Fruit fly (Drosophila melanogaster) whole organism, prepupa: ENCODE data around the gene CG7841.

ENCODE experiments used
- Blimp-1 ChIP-seq: fragments of 200-800 bp; sonication (Bioruptor generic); optimal IDR thresholded peaks from 3 replicates; lab custom pipeline; 2017; ENCODE audit warnings: missing biosample characterization, missing genetic modification characterization, mild to moderate bottlenecking, moderate library complexity, missing genetic modification reagents
- CG11294 ChIP-seq: fragments of 200-800 bp; sonication (Bioruptor generic); IDR thresholded peaks from 2 replicates; pipeline ENCODE4 v1.3.6; 2022; ENCODE audit warnings: missing biosample characterization, missing genetic modification characterization
- CG11902 ChIP-seq: fragments of 200-800 bp; sonication (Bioruptor generic); optimal IDR thresholded peaks from 3 replicates; lab custom pipeline; 2016; ENCODE audit warnings: missing biosample characterization, missing genetic modification characterization
- CG15336 ChIP-seq: fragments of 200-800 bp; sonication (Bioruptor generic); IDR thresholded peaks from 2 replicates; pipeline ENCODE4 v1.3.6; 2022; ENCODE audit warnings: missing biosample characterization, missing genetic modification characterization
- CG1621 ChIP-seq: fragments of 200-800 bp; sonication (Bioruptor generic); optimal IDR thresholded peaks from 3 replicates; lab custom pipeline; 2018; ENCODE audit warnings: missing biosample characterization, mild to moderate bottlenecking, missing genetic modification characterization
- CG3032 ChIP-seq: fragments of 200-800 bp; optimal IDR thresholded peaks from 2 replicates; lab custom pipeline; 2019; ENCODE audit warnings: missing biosample characterization, mild to moderate bottlenecking, missing genetic modification characterization, moderate library complexity
- CG3919 ChIP-seq: fragments of 200-800 bp; sonication (Bioruptor generic); optimal IDR thresholded peaks from 3 replicates; lab custom pipeline; 2016; ENCODE audit warnings: missing biosample characterization, missing genetic modification characterization
- CG4318 ChIP-seq: fragments of 200-800 bp; sonication (Bioruptor generic); optimal IDR thresholded peaks from 3 replicates; lab custom pipeline; 2017; ENCODE audit warnings: missing biosample characterization, mild to moderate bottlenecking, missing genetic modification characterization
- CG6163 ChIP-seq: fragments of 200-800 bp; sonication (Bioruptor generic); IDR thresholded peaks from 3 replicates; pipeline ENCODE4 v1.3.6; 2022; ENCODE audit warnings: missing biosample characterization, missing genetic modification characterization
- CG6792 ChIP-seq: fragments of 200-800 bp; sonication (Bioruptor generic); optimal IDR thresholded peaks from 3 replicates; lab custom pipeline; 2016; ENCODE audit warnings: missing biosample characterization, missing genetic modification characterization
- CG6808 ChIP-seq: fragments of 200-800 bp; sonication (Bioruptor generic); optimal IDR thresholded peaks from 3 replicates; lab custom pipeline; 2017; ENCODE audit warnings: missing biosample characterization, missing genetic modification characterization, mild to moderate bottlenecking, moderate library complexity, missing genetic modification reagents
- CG6854 ChIP-seq: fragments of 200-800 bp; sonication (Bioruptor generic); optimal IDR thresholded peaks from 2 replicates; lab custom pipeline; 2017; ENCODE audit warnings: missing biosample characterization, mild to moderate bottlenecking, missing genetic modification characterization
- CG8119 ChIP-seq: fragments of 200-800 bp; sonication (Bioruptor generic); IDR thresholded peaks from 3 replicates; pipeline ENCODE4 v1.3.6; 2022; ENCODE audit warnings: missing biosample characterization, missing genetic modification characterization
- CG8319 ChIP-seq: fragments of 200-800 bp; sonication (Bioruptor generic); optimal IDR thresholded peaks from 3 replicates; lab custom pipeline; 2016; ENCODE audit warnings: missing biosample characterization, missing genetic modification characterization
- CG8632 ChIP-seq: fragments of 200-800 bp; sonication (Bioruptor generic); optimal IDR thresholded peaks from 3 replicates; lab custom pipeline; 2016; ENCODE audit warnings: missing biosample characterization, missing genetic modification characterization
- CG9139 ChIP-seq: fragments of 200-800 bp; sonication (Bioruptor generic); optimal IDR thresholded peaks from 3 replicates; lab custom pipeline; 2017; ENCODE audit warnings: missing biosample characterization, mild to moderate bottlenecking, missing genetic modification characterization
- Eip75B ChIP-seq: fragments of 200-800 bp; sonication (Bioruptor generic); optimal IDR thresholded peaks from 3 replicates; lab custom pipeline; 2016; ENCODE audit warnings: missing biosample characterization, missing genetic modification characterization
- Eip78C ChIP-seq: fragments of 200-800 bp; sonication (Bioruptor generic); peaks from one replicate; lab custom pipeline; 2016; ENCODE audit warnings: missing biosample characterization, missing genetic modification characterization
- Gug ChIP-seq: fragments of 200-800 bp; sonication (Bioruptor generic); IDR thresholded peaks from 2 replicates; pipeline ENCODE4 v1.3.6; 2022; ENCODE audit warnings: missing biosample characterization, missing genetic modification characterization
- Hr38 ChIP-seq: sonication (Bioruptor generic); optimal IDR thresholded peaks from 2 replicates; lab custom pipeline; 2016; ENCODE audit warnings: missing biosample characterization, missing genetic modification characterization
- Hr39 ChIP-seq: fragments of 200-800 bp; sonication (Bioruptor generic); optimal IDR thresholded peaks from 2 replicates; lab custom pipeline; 2016; ENCODE audit warnings: missing biosample characterization, missing genetic modification characterization
- Lpt ChIP-seq: fragments of 200-800 bp; sonication (Bioruptor generic); optimal IDR thresholded peaks from 3 replicates; lab custom pipeline; 2016; ENCODE audit warnings: missing biosample characterization, missing genetic modification characterization
- Met ChIP-seq: fragments of 200-800 bp; sonication (Bioruptor generic); optimal IDR thresholded peaks from 3 replicates; lab custom pipeline; 2016; ENCODE audit warnings: missing biosample characterization, missing genetic modification characterization
- OdsH ChIP-seq: fragments of 200-800 bp; sonication (Bioruptor generic); optimal IDR thresholded peaks from 3 replicates; lab custom pipeline; 2016; ENCODE audit warnings: missing biosample characterization, missing genetic modification characterization
- Smox ChIP-seq: fragments of 200-800 bp; sonication (Bioruptor generic); optimal IDR thresholded peaks from 3 replicates; lab custom pipeline; 2016; ENCODE audit warnings: missing biosample characterization, missing genetic modification characterization
- Sox102F ChIP-seq: fragments of 200-800 bp; sonication (Bioruptor generic); optimal IDR thresholded peaks from 2 replicates; lab custom pipeline; 2016; ENCODE audit warnings: missing biosample characterization, mild to moderate bottlenecking, missing genetic modification characterization
- Sox14 ChIP-seq: fragments of 200-800 bp; sonication (Bioruptor generic); optimal IDR thresholded peaks from 3 replicates; lab custom pipeline; 2016; ENCODE audit warnings: missing biosample characterization, missing genetic modification characterization
- Sox15 ChIP-seq: fragments of 200-800 bp; sonication (Bioruptor generic); optimal IDR thresholded peaks from 3 replicates; lab custom pipeline; 2016; ENCODE audit warnings: missing biosample characterization, missing genetic modification characterization
- achi ChIP-seq: fragments of 200-800 bp; sonication (Bioruptor generic); optimal IDR thresholded peaks from 3 replicates; lab custom pipeline; 2016; ENCODE audit warnings: missing biosample characterization, missing genetic modification characterization
- acj6 ChIP-seq: fragments of 200-800 bp; sonication (Bioruptor generic); optimal IDR thresholded peaks from 3 replicates; lab custom pipeline; 2016; ENCODE audit warnings: missing biosample characterization, missing genetic modification characterization
- dac ChIP-seq: fragments of 200-800 bp; sonication (Bioruptor generic); optimal IDR thresholded peaks from 2 replicates; lab custom pipeline; 2017; ENCODE audit warnings: missing biosample characterization, mild to moderate bottlenecking, missing genetic modification characterization
- dsx ChIP-seq: fragments of 200-800 bp; optimal IDR thresholded peaks from 3 replicates; lab custom pipeline; 2019; ENCODE audit warnings: missing biosample characterization, mild to moderate bottlenecking, missing genetic modification characterization, moderate library complexity; ENCODE audit not compliant: poor library complexity, severe bottlenecking
- esn ChIP-seq: fragments of 200-800 bp; sonication (Bioruptor generic); optimal IDR thresholded peaks from 2 replicates; lab custom pipeline; 2016; ENCODE audit warnings: missing biosample characterization, mild to moderate bottlenecking, missing genetic modification characterization, moderate library complexity
- fd85E ChIP-seq: fragments of 200-800 bp; sonication (Bioruptor generic); optimal IDR thresholded peaks from 3 replicates; lab custom pipeline; 2016; ENCODE audit warnings: missing biosample characterization, missing genetic modification characterization
- fkh ChIP-seq: fragments of 200-800 bp; sonication (Bioruptor generic); optimal IDR thresholded peaks from 3 replicates; lab custom pipeline; 2017; ENCODE audit warnings: missing biosample characterization, mild to moderate bottlenecking, missing genetic modification characterization, moderate library complexity
- pdm3 ChIP-seq: fragments of 200-800 bp; sonication (Bioruptor generic); optimal IDR thresholded peaks from 3 replicates; lab custom pipeline; 2016; ENCODE audit warnings: missing biosample characterization, missing genetic modification characterization
- salr ChIP-seq, 2 experiments: fragments of 200-800 bp; sonication (Bioruptor generic); optimal IDR thresholded peaks; 3 replicates each; lab custom pipeline; 2016 to 2018; ENCODE audit warnings: missing biosample characterization in 2 of 2, missing genetic modification characterization in 2 of 2, mild to moderate bottlenecking in 1 of 2
- ss ChIP-seq, 2 experiments: fragments of 200-800 bp; sonication (Bioruptor generic); optimal IDR thresholded peaks; 2 replicates in 1 of 2; 3 replicates in 1 of 2; lab custom pipeline; 2017 to 2018; ENCODE audit warnings: mild to moderate bottlenecking in 2 of 2, missing biosample characterization in 2 of 2, missing genetic modification characterization in 2 of 2, moderate library complexity in 1 of 2
- topi ChIP-seq: fragments of 200-800 bp; sonication (Bioruptor generic); optimal IDR thresholded peaks from 3 replicates; lab custom pipeline; 2016; ENCODE audit warnings: missing biosample characterization, missing genetic modification characterization

The CG7841 gene

DNA sequence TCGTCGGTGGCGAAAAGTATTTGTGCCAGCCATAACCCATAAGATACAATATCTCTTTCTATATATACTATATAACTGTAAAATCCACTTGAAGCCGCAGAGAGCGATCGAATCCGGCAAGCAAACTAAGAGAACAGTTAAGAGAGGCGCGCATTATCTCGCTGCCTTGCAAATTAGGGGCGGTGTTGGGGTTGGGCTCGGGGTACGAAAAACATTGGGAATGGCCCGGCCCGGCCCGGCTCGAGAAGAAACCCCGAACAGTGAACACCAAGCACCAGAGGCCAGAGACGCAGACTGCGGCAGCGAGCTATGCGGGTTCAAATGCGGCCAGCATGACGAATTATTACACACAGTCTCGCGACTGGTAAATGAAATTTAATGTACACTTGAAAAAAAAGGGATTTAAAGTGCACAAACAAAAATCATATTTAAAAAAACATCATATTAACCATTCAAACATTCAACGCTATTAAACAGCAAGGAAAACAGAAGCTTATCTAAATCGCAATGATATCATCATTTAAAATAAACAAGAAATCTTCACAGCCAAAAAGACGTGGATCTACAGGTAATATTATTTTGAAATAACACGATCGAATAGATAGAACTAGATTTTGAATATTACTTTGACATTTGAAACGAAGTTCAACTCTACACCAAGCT lies 24.4 kb upstream of the CG7841 start (continued):
- TF ChIP-seq CG6792 (GFP tag; lab: Kevin White, UChicago): no peak
- TF ChIP-seq CG3919: peak; percentile 66
- no peak for TF ChIP-seq Hr38 (GFP tag; lab: Kevin White, UChicago)
- peak; percentile 48; the same call in 2 of the 3 replicates for TF ChIP-seq CG8119 (GFP tag; lab: Robert Waterston, UW)
- TF ChIP-seq fkh (GFP tag; lab: Kevin White, UChicago): no peak
- TF ChIP-seq CG11902: no peak
- TF ChIP-seq dac (GFP tag; lab: Kevin White, UChicago): no peak
- peak; percentile 81 for TF ChIP-seq Eip78C (GFP tag; lab: Kevin White, UChicago)
- TF ChIP-seq Smox (GFP tag; lab: Kevin White, UChicago): peak; percentile 42
- TF ChIP-seq CG3032 (tag; lab: Kevin White, UChicago): peak; percentile 43
- TF ChIP-seq CG15336 (GFP tag; lab: Robert Waterston, UW): no peak
- TF ChIP-seq CG11294 (GFP tag; lab: Robert Waterston, UW): peak; percentile 52; the same call in 1 of the 2 replicates
- TF ChIP-seq Blimp-1 (GFP tag; lab: Kevin White, UChicago): peak; percentile 2
- TF ChIP-seq Sox14: peak; percentile 21
- peak; percentile 63 for TF ChIP-seq topi
- peak; percentile 31 for TF ChIP-seq Lpt (GFP tag; lab: Kevin White, UChicago)
- TF ChIP-seq OdsH: peak; percentile 1
- TF ChIP-seq Met (GFP tag; lab: Kevin White, UChicago): peak; percentile 63
- TF ChIP-seq Hr39 (GFP tag; lab: Kevin White, UChicago): peak; percentile 61
- TF ChIP-seq acj6 (GFP tag; lab: Kevin White, UChicago): peak; percentile 1
- TF ChIP-seq CG1621 (tag; lab: Kevin White, UChicago): peak; percentile 53
- TF ChIP-seq Sox102F (GFP tag; lab: Kevin White, UChicago): no peak
- no peak for TF ChIP-seq fd85E (GFP tag; lab: Kevin White, UChicago)
- TF ChIP-seq dsx (GFP tag; lab: Kevin White, UChicago): peak; percentile 30

DNA sequence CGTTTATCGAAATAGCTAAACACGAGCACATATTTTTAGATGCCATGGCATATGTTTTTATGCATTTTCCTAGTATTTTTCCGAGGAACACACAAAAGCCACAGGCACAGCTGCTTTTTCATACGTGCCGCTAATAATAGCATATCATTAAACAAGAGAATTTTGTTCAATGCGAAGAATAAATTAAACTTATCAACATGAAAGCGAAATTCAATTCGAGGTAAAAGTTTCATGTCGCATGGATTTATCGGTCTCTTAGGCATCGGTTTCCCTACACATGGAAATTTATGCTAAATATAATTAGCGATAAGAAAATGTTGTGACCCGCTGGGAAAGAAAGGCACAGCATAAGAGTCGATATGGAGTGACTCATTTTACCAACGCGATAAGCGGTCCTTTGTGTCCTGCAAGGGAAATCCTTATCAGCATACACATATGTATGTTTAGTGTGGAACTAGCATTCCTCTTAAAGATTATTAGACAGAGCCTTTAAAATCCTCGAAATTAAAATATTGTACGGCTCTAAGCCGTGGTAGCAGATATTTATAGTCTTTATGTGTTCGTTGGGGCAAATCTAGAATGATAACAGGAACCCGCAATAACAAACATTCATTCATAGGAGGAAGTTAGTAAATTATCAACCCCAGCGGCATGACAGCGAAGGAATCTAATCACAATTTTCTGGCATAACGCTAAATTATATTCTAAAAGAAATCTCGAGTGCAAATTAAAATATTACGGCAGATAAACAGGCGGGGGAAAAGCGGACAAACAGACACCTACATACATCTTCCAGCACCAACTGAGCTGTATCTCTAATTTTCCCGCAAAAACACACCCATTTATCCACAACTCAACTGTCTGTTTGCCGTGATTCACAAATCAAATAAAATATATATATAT lies 23.6 kb upstream of the CG7841 start, which contains the start of gene CG43248:
Gene CG43248, minus strand, starts transcription at position 51 of the 903 bp plus-strand sequence.
- TF ChIP-seq salr (GFP tag; optimal IDR thresholded peaks at IDR 0.05; lab: Kevin White, UChicago): no peak
- no peak for TF ChIP-seq fd85E (GFP tag; lab: Kevin White, UChicago)
- TF ChIP-seq Hr39 (GFP tag; lab: Kevin White, UChicago): no peak
- no peak for TF ChIP-seq pdm3 (GFP tag; lab: Kevin White, UChicago)
- TF ChIP-seq, all 60 proteins: peak for 0

DNA sequence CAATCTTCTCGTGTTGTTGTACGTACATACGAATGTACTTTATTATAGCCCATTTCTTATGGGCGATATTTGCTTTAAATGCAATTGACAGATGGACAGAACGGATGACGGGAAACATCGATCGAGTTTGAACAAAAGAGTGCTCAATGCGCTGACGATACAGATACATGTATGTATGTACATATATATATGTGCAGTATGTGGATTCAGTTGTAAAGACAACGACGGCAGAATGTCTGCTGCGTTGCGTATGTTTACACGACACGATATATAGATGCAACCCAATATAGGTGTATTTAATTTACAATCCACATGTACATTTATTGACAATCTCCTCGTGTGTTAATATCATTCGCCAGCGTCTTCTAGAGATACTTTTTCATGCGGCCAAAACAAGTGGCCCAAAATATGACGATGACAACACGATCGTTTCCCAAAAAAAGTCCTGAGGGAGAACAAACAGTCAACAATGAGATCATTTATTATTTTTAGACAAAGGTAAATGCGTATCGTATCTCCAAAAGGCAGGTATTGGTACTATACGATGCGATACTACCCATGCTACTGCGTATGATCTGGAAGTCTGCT lies 22.7 kb upstream of the CG7841 start:
- peak; percentile 10 for TF ChIP-seq CG3919
- TF ChIP-seq Eip75B (GFP tag; lab: Kevin White, UChicago): no peak
- TF ChIP-seq Hr39 (GFP tag; lab: Kevin White, UChicago): no peak
- peak; percentile 86 for TF ChIP-seq fkh (GFP tag; lab: Kevin White, UChicago)
- peak; percentile 0 for TF ChIP-seq Sox14
- peak; percentile 24 for TF ChIP-seq achi
- TF ChIP-seq CG6854 (GFP tag; lab: Kevin White, UChicago): peak; percentile 34
- peak; percentile 19 to 28 for TF ChIP-seq ss (GFP tag; optimal IDR thresholded peaks at IDR 0.05; lab: Kevin White, UChicago)
- TF ChIP-seq esn: no peak
- TF ChIP-seq CG9139 (GFP tag; lab: Kevin White, UChicago): no peak
- TF ChIP-seq Sox15 (GFP tag; lab: Kevin White, UChicago): no peak
- no peak for TF ChIP-seq CG6163 (GFP tag; lab: Robert Waterston, UW)
- TF ChIP-seq OdsH: no peak
- peak; percentile 14 for TF ChIP-seq CG6808 (GFP tag; lab: Kevin White, UChicago)
- TF ChIP-seq Eip78C (GFP tag; lab: Kevin White, UChicago): peak; percentile 65
- TF ChIP-seq CG4318 (GFP tag; lab: Kevin White, UChicago): no peak
- no peak for TF ChIP-seq CG8319
- no peak for TF ChIP-seq Gug (GFP tag; lab: Robert Waterston, UW)
- no peak for TF ChIP-seq CG8632 (GFP tag; lab: Kevin White, UChicago)
